Fruit fly (Drosophila melanogaster): ENCODE measurements around the gene CG2698.

- TF ChIP-seq CG12605 (GFP tag; IDR thresholded peaks at IDR 0.05) (no peak), CG32121 (GFP tag; IDR thresholded peaks at IDR 0.05) (no peak), CG10348 (GFP tag; IDR thresholded peaks at IDR 0.05) (no peak), CG8159 (tag; optimal IDR thresholded peaks at IDR 0.05) (no peak), D1 (tag; optimal IDR thresholded peaks at IDR 0.05) (no peak), Pif1A (GFP tag; optimal IDR thresholded peaks at IDR 0.05) (no peak), gl (tag; optimal IDR thresholded peaks at IDR 0.05) (no peak), Snoo (tag; optimal IDR thresholded peaks at IDR 0.05) (no peak), CG15710 (tag; optimal IDR thresholded peaks at IDR 0.05) (no peak), CG8301 (tag; optimal IDR thresholded peaks at IDR 0.05) (no peak), CG17806 (tag; optimal IDR thresholded peaks at IDR 0.05) (no peak)
Observed at dm6 chr3R:7999530-8000116, 1.7 kb upstream of the CG2698 start, which contains the start of gene PIG-H.
